Worm (Caenorhabditis elegans) whole organism, L3 larva: ENCODE results near the gene B0457.6.

ENCODE experiments used
- aly-2 ChIP-seq: fragments of 150-350 bp; optimal IDR thresholded peaks from 2 replicates; lab custom pipeline; 2014; ENCODE audit warnings: missing biosample characterization, missing genetic modification characterization
- daf-12 ChIP-seq: fragments of 150-350 bp; optimal IDR thresholded peaks from 2 replicates; lab custom pipeline; 2014; ENCODE audit warnings: missing biosample characterization, missing genetic modification reagents, missing genetic modification characterization
- elt-1 ChIP-seq: fragments of 150-350 bp; optimal IDR thresholded peaks from 2 replicates; lab custom pipeline; 2014; ENCODE audit warnings: missing biosample characterization, missing genetic modification characterization
- elt-2 ChIP-seq: sonication (generic microtip); optimal IDR thresholded peaks from 2 replicates; lab custom pipeline; 2016; ENCODE audit warnings: missing genetic modification reagents, mild to moderate bottlenecking, missing genetic modification characterization, missing compliant biosample characterization
- elt-3 ChIP-seq, 3 experiments: fragments of 150-350 bp in 1 of 3; sonication (generic microtip) in 2 of 3; optimal IDR thresholded peaks; 2 replicates in 2 of 3; 4 replicates in 1 of 3; lab custom pipeline; 2014 to 2017; ENCODE audit warnings: missing biosample characterization in 3 of 3, missing genetic modification characterization in 3 of 3
- mdl-1 ChIP-seq: fragments of 150-350 bp; optimal IDR thresholded peaks from 2 replicates; lab custom pipeline; 2014; ENCODE audit warnings: missing biosample characterization, missing genetic modification characterization
- nfya-1 ChIP-seq: sonication (generic microtip); optimal IDR thresholded peaks from 2 replicates; lab custom pipeline; 2017; ENCODE audit warnings: missing genetic modification characterization, mild to moderate bottlenecking, missing compliant biosample characterization, antibody characterized with exemption, moderate library complexity; ENCODE audit not compliant: insufficient read depth
- nhr-12 ChIP-seq: fragments of 150-350 bp; optimal IDR thresholded peaks from 2 replicates; lab custom pipeline; 2014; ENCODE audit warnings: missing biosample characterization, missing genetic modification characterization
- nhr-237 ChIP-seq: fragments of 150-350 bp; optimal IDR thresholded peaks from 2 replicates; lab custom pipeline; 2014; ENCODE audit warnings: missing biosample characterization, missing genetic modification characterization
- nhr-67 ChIP-seq: fragments of 150-350 bp; optimal IDR thresholded peaks from 2 replicates; lab custom pipeline; 2014; ENCODE audit warnings: missing biosample characterization, missing genetic modification characterization
- nhr-77 ChIP-seq: fragments of 150-350 bp; optimal IDR thresholded peaks from 2 replicates; lab custom pipeline; 2014; ENCODE audit warnings: missing biosample characterization, missing genetic modification characterization
- pha-4 ChIP-seq: fragments of 150-350 bp; optimal IDR thresholded peaks from 2 replicates; lab custom pipeline; 2014; ENCODE audit warnings: missing biosample characterization, missing genetic modification reagents, missing genetic modification characterization
- ztf-11 ChIP-seq: fragments of 150-350 bp; optimal IDR thresholded peaks from 2 replicates; lab custom pipeline; 2014; ENCODE audit warnings: missing biosample characterization, missing genetic modification characterization
- ztf-4 ChIP-seq: fragments of 150-350 bp; optimal IDR thresholded peaks from 2 replicates; lab custom pipeline; 2014; ENCODE audit warnings: missing biosample characterization, missing genetic modification characterization

DNA sequence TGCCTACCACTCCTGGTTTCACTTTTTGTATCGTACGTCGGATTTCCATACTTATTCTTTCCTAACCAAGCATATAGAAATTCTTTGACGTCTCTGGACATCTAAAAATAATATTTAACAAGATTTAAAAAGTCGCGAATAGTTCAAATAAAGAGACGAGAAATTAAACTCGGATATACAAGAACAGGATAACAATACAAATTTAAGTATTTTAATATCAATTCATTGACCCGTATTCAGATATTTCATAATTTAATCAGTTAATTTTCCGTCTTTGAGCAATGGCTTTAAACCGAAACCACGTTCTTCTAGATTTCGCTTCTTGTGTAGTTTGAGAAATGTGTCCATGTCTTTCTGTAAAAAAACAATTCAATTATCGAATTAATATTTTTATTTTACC lies 38.7 kb upstream of the B0457.6 start, which contains the start of gene rha-1:
- TF ChIP-seq mdl-1 (tag; lab: Kevin White, UChicago) (no peak), elt-1 (tag; lab: Kevin White, UChicago) (no peak), aly-2 (tag; lab: Kevin White, UChicago) (no peak), nhr-237 (tag; lab: Kevin White, UChicago) (no peak), nhr-67 (tag; lab: Kevin White, UChicago) (no peak), nhr-77 (tag; lab: Kevin White, UChicago) (no peak), nhr-12 (tag; lab: Kevin White, UChicago) (no peak), daf-12 (tag; lab: Kevin White, UChicago) (no peak), elt-3 (tag; optimal IDR thresholded peaks at IDR 0.05; lab: Kevin White, UChicago) (no peak), nfya-1 (tag; lab: Kevin White, UChicago) (no peak), ztf-11 (tag; lab: Kevin White, UChicago) (no peak), pha-4 (no peak), ztf-4 (tag; lab: Kevin White, UChicago) (no peak), elt-2 (tag; lab: Kevin White, UChicago) (no peak)
